Fruit fly (Drosophila melanogaster) S2 (cell line): ENCODE data around the gene CG15023.

Source experiments
- CG8478 ChIP-seq: fragments of >200 bp; optimal IDR thresholded peaks from 2 replicates; lab custom pipeline; 2018
- CTCF ChIP-seq, 2 experiments: fragments of >200 bp; optimal IDR thresholded peaks; 2 replicates each; lab custom pipeline; 2018

DNA sequence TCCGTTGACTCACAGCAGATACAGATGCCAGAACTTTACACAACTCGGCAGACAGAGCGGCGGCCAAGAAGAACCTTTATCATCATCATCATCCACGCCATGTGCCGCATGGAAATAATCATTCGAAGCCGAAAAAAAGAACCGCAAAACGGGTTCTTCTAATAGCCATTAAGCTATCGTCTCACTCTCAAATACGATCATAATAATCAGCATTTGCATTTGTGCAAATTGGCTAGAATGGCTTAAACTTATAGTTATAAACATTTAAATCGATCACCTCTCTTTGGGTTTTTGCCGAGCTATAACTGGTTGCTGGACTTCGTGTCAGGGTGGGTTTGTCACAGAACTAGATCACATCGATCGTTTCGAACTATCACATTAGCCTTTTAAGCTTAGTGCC is 19.1 kb downstream of the CG15023 start:
- TF ChIP-seq CG8478: no peak
- no peak for TF ChIP-seq CTCF (optimal IDR thresholded peaks at IDR 0.05; lab: Kevin White, UChicago)
